Worm (Caenorhabditis elegans) whole organism, mixed stage, embryonic: ENCODE results near the gene tin-10.

Experiments used
- M03D4.4 ChIP-seq: sonication (generic microtip); optimal IDR thresholded peaks from 2 replicates; lab custom pipeline; 2017; ENCODE audit warnings: mild to moderate bottlenecking, missing genetic modification characterization, missing compliant biosample characterization
- bed-3 ChIP-seq: fragments of 200-800 bp; sonication (Bioruptor generic); optimal IDR thresholded peaks from 3 replicates; lab custom pipeline; 2018; ENCODE audit warnings: mild to moderate bottlenecking, missing genetic modification characterization, moderate library complexity, missing compliant biosample characterization
- blmp-1 ChIP-seq: fragments of 150-350 bp; optimal IDR thresholded peaks from 2 replicates; lab custom pipeline; 2014; ENCODE audit warnings: missing biosample characterization, missing genetic modification characterization
- ceh-39 ChIP-seq: fragments of 150-350 bp; optimal IDR thresholded peaks from 2 replicates; lab custom pipeline; 2014; ENCODE audit warnings: missing biosample characterization, missing genetic modification characterization
- ceh-43 ChIP-seq: fragments of 200-800 bp; sonication (Bioruptor generic); optimal IDR thresholded peaks from 2 replicates; lab custom pipeline; 2018; ENCODE audit warnings: mild to moderate bottlenecking, missing genetic modification characterization, moderate library complexity, missing compliant biosample characterization
- ceh-83 ChIP-seq: fragments of 200-800 bp; sonication (Bioruptor generic); optimal IDR thresholded peaks from 2 replicates; lab custom pipeline; 2018; ENCODE audit warnings: mild to moderate bottlenecking, missing genetic modification characterization, missing compliant biosample characterization
- ces-1 ChIP-seq: fragments of 150-350 bp; optimal IDR thresholded peaks from 2 replicates; lab custom pipeline; 2014; ENCODE audit warnings: missing biosample characterization, missing genetic modification reagents, missing genetic modification characterization
- drap-1 ChIP-seq: fragments of 200-800 bp; sonication (Bioruptor generic); optimal IDR thresholded peaks from 3 replicates; lab custom pipeline; 2018; ENCODE audit warnings: mild to moderate bottlenecking, missing genetic modification characterization, missing compliant biosample characterization
- elt-1 ChIP-seq: sonication (generic microtip); optimal IDR thresholded peaks from 2 replicates; lab custom pipeline; 2017; ENCODE audit warnings: missing genetic modification characterization, mild to moderate bottlenecking, missing compliant biosample characterization, antibody characterized with exemption, moderate library complexity, borderline replicate concordance; ENCODE audit not compliant: insufficient read depth
- elt-3 ChIP-seq: fragments of 150-350 bp; optimal IDR thresholded peaks from 2 replicates; lab custom pipeline; 2014; ENCODE audit warnings: missing biosample characterization, missing genetic modification characterization
- flh-1 ChIP-seq: fragments of 200-800 bp; sonication (Bioruptor generic); optimal IDR thresholded peaks from 2 replicates; lab custom pipeline; 2018; ENCODE audit warnings: mild to moderate bottlenecking, missing genetic modification characterization, moderate library complexity, missing compliant biosample characterization
- hlh-1 ChIP-seq: fragments of 150-350 bp; optimal IDR thresholded peaks from 2 replicates; lab custom pipeline; 2014; ENCODE audit warnings: missing biosample characterization, missing genetic modification reagents, missing genetic modification characterization
- lin-13 ChIP-seq: fragments of 150-350 bp; optimal IDR thresholded peaks from 2 replicates; lab custom pipeline; 2014; ENCODE audit warnings: missing biosample characterization, missing genetic modification characterization
- lin-32 ChIP-seq: fragments of 200-800 bp; sonication (Bioruptor generic); optimal IDR thresholded peaks from 2 replicates; lab custom pipeline; 2018; ENCODE audit warnings: mild to moderate bottlenecking, missing genetic modification characterization, missing compliant biosample characterization
- mab-5 ChIP-seq: fragments of 150-350 bp; optimal IDR thresholded peaks from 2 replicates; lab custom pipeline; 2014; ENCODE audit warnings: missing biosample characterization, missing genetic modification characterization
- mep-1 ChIP-seq: fragments of 150-350 bp; optimal IDR thresholded peaks from 2 replicates; lab custom pipeline; 2017; ENCODE audit warnings: missing biosample characterization, missing genetic modification reagents, missing genetic modification characterization, inconsistent platforms
- mls-2 ChIP-seq: sonication (generic microtip); optimal IDR thresholded peaks from 2 replicates; lab custom pipeline; 2016; ENCODE audit warnings: mild to moderate bottlenecking, missing genetic modification characterization, moderate library complexity, missing compliant biosample characterization
- nhr-12 ChIP-seq: fragments of 150-350 bp; optimal IDR thresholded peaks from 2 replicates; lab custom pipeline; 2014; ENCODE audit warnings: missing biosample characterization, missing genetic modification characterization
- nhr-2 ChIP-seq: fragments of 150-350 bp; optimal IDR thresholded peaks from 2 replicates; lab custom pipeline; 2014; ENCODE audit warnings: missing biosample characterization, missing genetic modification characterization
- nhr-237 ChIP-seq: fragments of 150-350 bp; optimal IDR thresholded peaks from 2 replicates; lab custom pipeline; 2014; ENCODE audit warnings: missing biosample characterization, missing genetic modification characterization
- nhr-28 ChIP-seq: fragments of 150-350 bp; optimal IDR thresholded peaks from 2 replicates; lab custom pipeline; 2014; ENCODE audit warnings: missing biosample characterization, missing genetic modification characterization
- nhr-76 ChIP-seq: sonication (generic microtip); optimal IDR thresholded peaks from 2 replicates; lab custom pipeline; 2017; ENCODE audit warnings: missing biosample characterization, missing genetic modification characterization
- pha-4 ChIP-seq: fragments of 150-350 bp; optimal IDR thresholded peaks from 2 replicates; lab custom pipeline; 2018; ENCODE audit warnings: missing biosample characterization, missing genetic modification reagents, missing genetic modification characterization
- sem-2 ChIP-seq: fragments of 200-800 bp; sonication (Bioruptor generic); optimal IDR thresholded peaks from 2 replicates; lab custom pipeline; 2018; ENCODE audit warnings: mild to moderate bottlenecking, missing genetic modification characterization, missing compliant biosample characterization
- snpc-4 ChIP-seq: fragments of 150-350 bp; optimal IDR thresholded peaks from 2 replicates; lab custom pipeline; 2014; ENCODE audit warnings: missing biosample characterization, missing genetic modification characterization
- sptf-1 ChIP-seq: sonication (generic microtip); optimal IDR thresholded peaks from 2 replicates; lab custom pipeline; 2017; ENCODE audit warnings: mild to moderate bottlenecking, missing genetic modification characterization, moderate library complexity, missing compliant biosample characterization
- tbx-8 ChIP-seq: fragments of 200-800 bp; sonication (Bioruptor generic); optimal IDR thresholded peaks from 2 replicates; lab custom pipeline; 2018; ENCODE audit warnings: mild to moderate bottlenecking, missing genetic modification characterization, moderate library complexity, missing compliant biosample characterization
- unc-120 ChIP-seq: sonication (generic microtip); optimal IDR thresholded peaks from 2 replicates; lab custom pipeline; 2017; ENCODE audit warnings: missing genetic modification characterization, missing compliant biosample characterization; ENCODE audit not compliant: poor library complexity, severe bottlenecking
- unc-39 ChIP-seq: fragments of 150-350 bp; optimal IDR thresholded peaks from 2 replicates; lab custom pipeline; 2014; ENCODE audit warnings: missing biosample characterization, missing genetic modification characterization
- unc-62 ChIP-seq: fragments of 150-350 bp; optimal IDR thresholded peaks from 2 replicates; lab custom pipeline; 2014; ENCODE audit warnings: missing biosample characterization, missing genetic modification reagents, missing genetic modification characterization
- zip-8 ChIP-seq: fragments of 150-350 bp; optimal IDR thresholded peaks from 2 replicates; lab custom pipeline; 2014; ENCODE audit warnings: missing biosample characterization, missing genetic modification characterization
- ztf-11 ChIP-seq: fragments of 150-350 bp; optimal IDR thresholded peaks from 2 replicates; lab custom pipeline; 2014; ENCODE audit warnings: missing biosample characterization, missing genetic modification characterization

tin-10 gene

ce11 chrIII:11481309-11481845, 21.3 kb downstream of the tin-10 start:
- TF ChIP-seq elt-1 (tag; lab: Kevin White, UChicago) (no peak), ceh-39 (tag; lab: Kevin White, UChicago) (peak; percentile 43), flh-1 (GFP tag; lab: Kevin White, UChicago) (no peak), M03D4.4 (tag; lab: Kevin White, UChicago) (peak; percentile 3), mls-2 (peak; percentile 15), blmp-1 (tag; lab: Kevin White, UChicago) (no peak), nhr-76 (tag; lab: Kevin White, UChicago) (no peak), zip-8 (tag; lab: Kevin White, UChicago) (no peak), sptf-1 (tag; lab: Kevin White, UChicago) (peak; percentile 1), elt-3 (no peak), ces-1 (GFP tag; lab: Kevin White, UChicago) (peak; percentile 6), unc-62 (GFP tag; lab: Kevin White, UChicago) (no peak), nhr-2 (tag; lab: Kevin White, UChicago) (peak; percentile 98)

- TF ChIP-seq elt-3 (no peak), ces-1 (GFP tag; lab: Kevin White, UChicago) (no peak), unc-120 (no peak), ceh-83 (no peak), hlh-1 (no peak), flh-1 (GFP tag; lab: Kevin White, UChicago) (no peak), bed-3 (GFP tag; lab: Kevin White, UChicago) (no peak), drap-1 (GFP tag; lab: Kevin White, UChicago) (no peak), nhr-237 (tag; lab: Kevin White, UChicago) (no peak), nhr-2 (tag; lab: Kevin White, UChicago) (no peak), nhr-12 (no peak), mls-2 (no peak), blmp-1 (tag; lab: Kevin White, UChicago) (no peak), ztf-11 (no peak), lin-13 (tag; lab: Kevin White, UChicago) (no peak), mep-1 (tag; lab: Kevin White, UChicago) (no peak)
Measured at ce11 chrIII:11478468-11479363, 23.9 kb downstream of the tin-10 start.

DNA sequence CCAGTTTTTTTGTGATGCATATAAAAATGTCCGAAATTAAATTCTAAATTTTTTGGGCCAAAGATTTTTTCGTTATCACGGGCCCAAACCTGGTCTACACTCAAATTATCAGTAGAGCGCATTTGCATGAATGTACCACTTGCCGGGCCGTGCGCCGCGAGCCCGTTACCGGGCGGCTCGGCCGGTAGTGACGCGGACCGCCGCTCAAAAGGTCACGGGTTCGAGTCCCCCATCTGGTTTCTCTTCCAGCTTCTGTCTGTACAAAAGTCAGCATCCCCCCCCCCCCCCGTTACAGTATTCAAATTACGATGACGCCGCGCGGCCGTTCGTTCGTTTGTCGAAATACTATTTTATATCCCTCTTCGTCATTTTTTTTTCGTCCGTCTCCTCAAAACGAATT, 25.3 kb downstream of the tin-10 start:
- no peak for TF ChIP-seq ceh-83
- TF ChIP-seq mab-5: no peak
- TF ChIP-seq tbx-8 (GFP tag; lab: Kevin White, UChicago): no peak
- TF ChIP-seq ceh-43 (GFP tag; lab: Kevin White, UChicago): no peak
- no peak for TF ChIP-seq mls-2
- no peak for TF ChIP-seq snpc-4 (tag; lab: Kevin White, UChicago)
- TF ChIP-seq mep-1 (tag; lab: Kevin White, UChicago): no peak
- no peak for TF ChIP-seq M03D4.4 (tag; lab: Kevin White, UChicago)

- TF ChIP-seq lin-13 (tag; lab: Kevin White, UChicago) (no peak), sptf-1 (tag; lab: Kevin White, UChicago) (no peak), nhr-12 (no peak), lin-32 (GFP tag; lab: Kevin White, UChicago) (no peak), drap-1 (GFP tag; lab: Kevin White, UChicago) (no peak), elt-3 (no peak), pha-4 (tag; lab: Kevin White, UChicago) (no peak), unc-39 (tag; lab: Kevin White, UChicago) (no peak), sem-2 (GFP tag; lab: Kevin White, UChicago) (no peak), nhr-28 (tag; lab: Kevin White, UChicago) (no peak), blmp-1 (tag; lab: Kevin White, UChicago) (no peak)
Measured at ce11 chrIII:11474674-11475306, 27.9 kb downstream of the tin-10 start.
